Worm (Caenorhabditis elegans) whole organism, L4/young adult: ENCODE measurements around the gene T21C9.9.

Source experiments
- W03F9.2 ChIP-seq: fragments of 150-350 bp; optimal IDR thresholded peaks from 2 replicates; lab custom pipeline; 2014; ENCODE audit warnings: missing biosample characterization, missing genetic modification characterization
- dao-5 ChIP-seq: sonication (generic microtip); optimal IDR thresholded peaks from 2 replicates; lab custom pipeline; 2016; ENCODE audit warnings: missing genotype, missing genetic modification characterization, moderate library complexity, missing compliant biosample characterization
- him-1 ChIP-seq: sonication (generic microtip); optimal IDR thresholded peaks from 2 replicates; lab custom pipeline; 2016; ENCODE audit warnings: missing genotype, missing genetic modification reagents, missing genetic modification characterization, missing compliant biosample characterization

DNA sequence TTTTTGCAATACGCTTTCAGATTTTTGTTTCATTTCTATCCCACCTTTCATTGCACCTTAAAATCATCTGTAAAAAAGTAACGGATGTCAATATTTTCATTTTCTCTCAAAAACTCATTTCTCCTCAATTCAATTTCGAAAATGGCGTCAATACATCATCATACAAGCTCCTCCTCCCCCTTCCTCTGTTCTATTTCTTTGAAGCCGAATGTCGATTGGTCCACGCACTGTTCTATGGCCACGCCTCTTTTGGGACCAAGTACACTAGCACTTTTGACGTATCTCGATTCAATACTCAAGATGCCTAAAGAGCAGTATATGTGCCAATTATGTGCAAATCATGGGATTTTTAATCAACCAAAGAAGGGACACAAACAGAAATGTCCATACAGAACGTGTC, 40.4 kb upstream of the T21C9.9 start, which contains the start of gene mab-23:
- no peak for TF ChIP-seq W03F9.2 (tag; lab: Kevin White, UChicago)
- no peak for TF ChIP-seq dao-5 (tag; lab: Kevin White, UChicago)
- TF ChIP-seq him-1 (tag; lab: Kevin White, UChicago) = no peak
